Worm (Caenorhabditis elegans): ENCODE data around the gene bckd-1A.
A peak's percentile ranks its signal among the peaks of the same experiment; 100 is the strongest.

Gene bckd-1A

DNA sequence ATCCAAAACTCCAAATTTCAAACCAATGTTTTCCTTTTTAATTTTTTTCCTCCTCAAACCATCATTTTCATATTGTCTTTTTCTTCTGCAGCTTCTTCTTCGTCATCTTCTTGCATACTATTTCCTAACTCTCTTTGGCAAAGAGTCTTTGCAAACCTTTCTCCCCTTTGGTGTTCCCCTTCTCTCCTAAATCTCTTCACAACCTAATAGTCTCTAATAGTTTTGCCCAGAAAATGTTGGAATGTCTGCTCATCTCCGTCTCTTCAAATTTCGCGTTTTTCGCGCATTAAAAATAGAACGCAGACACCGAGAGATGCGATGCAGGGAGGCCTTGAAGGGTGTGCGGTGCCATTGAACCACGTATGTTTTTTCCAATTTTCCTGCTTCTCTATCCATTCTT lies 29.8 kb upstream of the bckd-1A start, which contains the start of gene ZK1010.10 (continued):
- TF ChIP-seq unc-98 (GFP tag; IDR thresholded peaks at IDR 0.05): no peak
- TF ChIP-seq ceh-8 (GFP tag; optimal IDR thresholded peaks at IDR 0.05): no peak
- no peak for TF ChIP-seq egl-13 (tag; optimal IDR thresholded peaks at IDR 0.05)
- no peak for TF ChIP-seq lin-39 (tag; optimal IDR thresholded peaks at IDR 0.05)
- no peak for TF ChIP-seq tlp-1 (tag; optimal IDR thresholded peaks at IDR 0.05)
- TF ChIP-seq efl-1 (optimal IDR thresholded peaks at IDR 0.05): peak; percentile 62 to 78
- TF ChIP-seq efl-1 (GFP tag; optimal IDR thresholded peaks at IDR 0.05 in 1 of 2): peak; percentile 40 to 70
- peak; percentile 49 for TF ChIP-seq jun-1 (tag; optimal IDR thresholded peaks at IDR 0.05)
- peak; percentile 48 for TF ChIP-seq skn-1 (tag; optimal IDR thresholded peaks at IDR 0.05)
- TF ChIP-seq nhr-85 (tag): peak; percentile 75
- peak in 1 of 2 experiments; percentile 39 for TF ChIP-seq mdl-1 (tag; optimal IDR thresholded peaks at IDR 0.05)
- TF ChIP-seq nhr-90 (tag; optimal IDR thresholded peaks at IDR 0.05; ENCODE audit: poor library complexity): no peak
- no peak for TF ChIP-seq grh-1 (GFP tag; IDR thresholded peaks at IDR 0.05)
- TF ChIP-seq fos-1 (tag; optimal IDR thresholded peaks at IDR 0.05): peak; percentile 18
- TF ChIP-seq pag-3 (tag; optimal IDR thresholded peaks at IDR 0.05; ENCODE audit: borderline replicate concordance, insufficient read depth): no peak
- no peak for TF ChIP-seq nhr-20 (tag; optimal IDR thresholded peaks at IDR 0.05)
- TF ChIP-seq ceh-63 (GFP tag; optimal IDR thresholded peaks at IDR 0.05): no peak
- TF ChIP-seq dsc-1 (tag; optimal IDR thresholded peaks at IDR 0.05): no peak
- peak; percentile 23 for TF ChIP-seq tbx-2 (tag; optimal IDR thresholded peaks at IDR 0.05)
- TF ChIP-seq hlh-17 (GFP tag; optimal IDR thresholded peaks at IDR 0.05; ENCODE audit: borderline replicate concordance): no peak
- peak in 1 of 2 experiments; percentile 77 for TF ChIP-seq lsy-2 (tag; optimal IDR thresholded peaks at IDR 0.05)
- no peak for TF ChIP-seq sox-4 (tag; optimal IDR thresholded peaks at IDR 0.05)

DNA sequence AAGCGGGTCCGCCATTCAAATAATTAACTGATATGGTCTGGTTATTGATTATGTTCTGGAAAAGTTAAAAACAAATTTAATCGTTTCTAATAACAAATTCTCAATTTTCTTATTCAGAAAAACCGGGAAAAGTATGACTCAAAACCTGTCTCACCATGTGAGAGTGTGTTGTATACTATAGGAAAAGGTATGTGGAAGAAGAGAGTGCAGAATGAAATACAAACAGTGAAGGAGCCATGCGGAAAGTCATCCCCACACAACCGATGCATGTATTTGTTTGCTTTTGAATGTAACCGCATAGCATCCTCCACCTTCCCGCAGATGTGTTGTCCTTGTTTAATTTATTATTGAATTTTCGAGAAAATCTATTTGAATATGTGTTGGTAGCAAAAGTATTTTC lies 28.2 kb upstream of the bckd-1A start, which contains the start of gene ZK1010.8:
TSS of gene ZK1010.8 (minus strand) at position 214 of the 400 bp plus-strand sequence.
- TF ChIP-seq Y116A8C.19 (tag; optimal IDR thresholded peaks at IDR 0.05; ENCODE audit: borderline replicate concordance) (no peak), ztf-4 (tag; optimal IDR thresholded peaks at IDR 0.05) (no peak), nhr-19 (GFP tag; conservative IDR thresholded peaks at IDR 0.05) (no peak), nhr-47 (tag; optimal IDR thresholded peaks at IDR 0.05) (no peak), ztf-11 (tag; optimal IDR thresholded peaks at IDR 0.05) (no peak), efl-1 (optimal IDR thresholded peaks at IDR 0.05) (no peak), efl-1 (GFP tag; optimal IDR thresholded peaks at IDR 0.05 in 1 of 2) (no peak)

DNA sequence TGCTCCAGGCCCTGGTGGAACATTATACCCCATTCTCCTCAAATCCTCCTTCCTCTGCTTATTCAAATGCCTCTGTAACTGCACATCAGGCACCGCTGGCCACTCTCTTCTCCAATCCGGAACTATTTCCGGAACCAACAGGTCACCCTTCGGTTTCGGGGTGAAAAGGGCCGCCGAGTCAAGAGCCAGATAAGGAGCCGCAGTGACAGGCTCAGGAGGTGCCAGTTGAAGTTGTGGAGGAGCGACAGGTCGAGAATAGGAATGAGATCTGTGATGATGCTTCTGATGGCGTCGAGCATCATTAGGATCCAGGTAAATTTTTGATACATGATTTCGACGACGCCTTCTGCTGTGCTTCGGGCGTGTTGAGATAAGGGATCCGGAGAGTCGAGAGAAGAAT lies 26.0 kb upstream of the bckd-1A start:
- TF ChIP-seq C34B4.2 (tag; optimal IDR thresholded peaks at IDR 0.05) (no peak), efl-1 (optimal IDR thresholded peaks at IDR 0.05) (no peak), efl-1 (GFP tag; optimal IDR thresholded peaks at IDR 0.05 in 1 of 2) (peak in 1 of 2 experiments; percentile 26)

DNA sequence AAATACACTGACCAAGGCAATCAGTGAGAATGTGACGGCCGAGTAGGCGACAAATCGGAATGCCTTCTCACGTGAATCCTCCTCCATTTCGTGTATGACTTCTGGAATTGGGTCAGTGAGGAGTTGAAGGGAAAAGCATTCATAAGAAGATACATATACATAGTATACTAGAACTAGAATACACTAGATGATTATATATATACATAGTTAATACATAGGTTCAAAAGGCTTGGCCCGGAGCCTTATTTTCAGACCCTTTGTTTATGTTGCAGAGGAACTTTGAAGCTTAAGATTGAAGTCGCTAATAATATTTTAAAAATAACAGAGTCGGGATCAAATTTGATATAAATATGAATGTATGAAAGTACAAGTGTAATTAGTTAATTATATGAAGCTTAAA lies 21.3 kb upstream of the bckd-1A start, which contains the start of gene col-97:
TSS of gene col-97 (minus strand) at position 101 of the 400 bp plus-strand sequence.
- TF ChIP-seq efl-1 (optimal IDR thresholded peaks at IDR 0.05) (no peak), efl-1 (GFP tag; optimal IDR thresholded peaks at IDR 0.05 in 1 of 2) (peak in 1 of 2 experiments; percentile 49), ceh-8 (GFP tag; optimal IDR thresholded peaks at IDR 0.05) (no peak)

DNA sequence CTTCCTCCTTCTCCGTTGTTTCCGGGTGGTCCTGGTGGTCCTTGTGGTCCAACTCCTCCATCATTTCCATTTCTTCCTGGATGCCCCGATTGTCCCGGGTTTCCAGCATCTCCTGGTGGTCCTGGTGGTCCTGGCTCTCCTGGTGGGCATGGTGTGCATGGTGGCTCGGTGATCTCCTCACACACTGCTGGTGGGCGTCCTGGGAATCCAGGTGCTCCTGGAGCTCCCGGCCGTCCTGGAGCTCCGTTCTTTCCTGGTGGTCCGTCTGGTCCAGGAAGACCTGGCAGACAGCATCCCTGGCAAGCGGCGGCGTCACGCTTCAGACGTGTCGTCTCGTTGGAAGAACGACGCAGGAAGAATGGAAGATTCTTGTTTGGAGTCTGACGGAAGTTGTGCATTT lies 20.8 kb upstream of the bckd-1A start:
- TF ChIP-seq hlh-4 (tag; optimal IDR thresholded peaks at IDR 0.05): no peak
- no peak for TF ChIP-seq efl-1 (optimal IDR thresholded peaks at IDR 0.05)
- TF ChIP-seq efl-1 (GFP tag; optimal IDR thresholded peaks at IDR 0.05 in 1 of 2): peak in 1 of 2 experiments; percentile 58
- TF ChIP-seq tbx-2 (tag; optimal IDR thresholded peaks at IDR 0.05): no peak
- TF ChIP-seq C16A3.4 (tag; optimal IDR thresholded peaks at IDR 0.05): no peak

DNA sequence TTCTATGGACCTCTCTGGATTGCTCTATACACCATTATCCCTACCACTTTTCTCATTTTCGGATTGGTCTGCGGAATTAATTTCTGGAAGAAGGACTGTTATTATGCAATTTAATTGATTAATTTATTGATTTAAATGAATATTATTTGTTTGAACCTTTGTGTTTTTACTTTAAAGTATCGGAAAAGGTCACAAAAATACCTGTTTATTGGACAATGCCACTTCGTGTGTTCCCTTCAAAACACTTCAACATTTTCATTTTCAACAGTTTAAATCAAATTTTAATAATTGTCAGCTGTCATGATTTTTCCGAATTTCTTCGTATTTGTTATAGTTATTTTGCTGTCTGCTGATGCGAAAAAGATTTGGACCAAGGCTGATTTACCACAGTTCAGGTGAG lies 18.7 kb upstream of the bckd-1A start, which contains the start of gene ZK1010.12:
TSS of gene ZK1010.12 (plus strand) at position 301 of the 400 bp plus-strand sequence.
- no peak for TF ChIP-seq ets-5 (GFP tag; IDR thresholded peaks at IDR 0.05)
- TF ChIP-seq F16B12.6 (tag; optimal IDR thresholded peaks at IDR 0.05): no peak
- no peak for TF ChIP-seq swsn-7 (tag; optimal IDR thresholded peaks at IDR 0.05)
- no peak for TF ChIP-seq lsy-2 (tag; optimal IDR thresholded peaks at IDR 0.05)
- no peak for TF ChIP-seq lin-39 (tag; optimal IDR thresholded peaks at IDR 0.05)

All from whole organism, L1 larva.